Worm (Caenorhabditis elegans) whole organism, dauer: ENCODE data around the gene eelo-2.

Experiments
- unc-62 ChIP-seq: sonication (generic microtip); optimal IDR thresholded peaks from 2 replicates; lab custom pipeline; 2017; ENCODE audit warnings: missing biosample characterization, missing genetic modification reagents, missing genetic modification characterization

eelo-2 gene

DNA sequence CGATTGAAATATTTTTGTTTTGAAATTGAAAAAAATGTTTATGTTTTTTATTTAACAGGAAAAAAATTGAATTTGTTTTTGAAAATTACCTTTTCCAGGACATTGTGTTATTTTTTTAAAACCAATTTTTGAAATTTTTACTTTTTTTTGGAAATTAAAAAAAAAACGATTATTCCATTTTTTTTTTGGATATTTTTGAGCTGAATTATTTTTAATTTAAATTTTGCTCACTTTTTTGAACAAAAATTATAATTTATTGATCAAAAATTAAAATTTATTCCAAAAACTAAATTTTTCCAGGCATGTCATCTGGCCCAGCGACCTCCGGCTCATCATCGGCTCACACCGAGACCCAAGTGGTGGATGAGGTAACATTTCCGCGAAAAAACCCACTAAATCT, 5.1 kb downstream of the eelo-2 start, which contains the start of gene gtf-2E1:
gtf-2E1 (plus strand) TSS at position 301 of the 400 bp plus-strand sequence.
- no peak for TF ChIP-seq unc-62 (GFP tag; lab: Kevin White, UChicago)

DNA sequence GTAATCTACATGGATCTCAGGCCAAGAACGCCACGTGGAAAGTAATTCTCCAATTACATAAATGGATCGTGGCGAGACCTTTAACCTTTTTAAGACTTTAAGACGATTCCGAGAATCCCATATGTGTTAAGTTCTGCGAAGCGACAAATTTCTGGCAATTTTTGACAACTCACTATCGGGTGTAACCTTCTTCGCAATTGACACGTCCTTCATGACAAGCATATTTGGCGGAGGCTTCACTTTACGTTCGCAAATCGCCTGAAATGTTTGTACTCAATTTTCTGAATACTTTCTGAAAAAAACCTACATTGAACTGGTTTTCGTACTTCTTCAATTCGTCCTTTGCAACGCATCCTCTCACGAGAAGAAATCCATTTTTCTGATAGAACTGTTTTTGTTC, 8.9 kb downstream of the eelo-2 start:
- TF ChIP-seq unc-62 (GFP tag; lab: Kevin White, UChicago) = no peak

DNA sequence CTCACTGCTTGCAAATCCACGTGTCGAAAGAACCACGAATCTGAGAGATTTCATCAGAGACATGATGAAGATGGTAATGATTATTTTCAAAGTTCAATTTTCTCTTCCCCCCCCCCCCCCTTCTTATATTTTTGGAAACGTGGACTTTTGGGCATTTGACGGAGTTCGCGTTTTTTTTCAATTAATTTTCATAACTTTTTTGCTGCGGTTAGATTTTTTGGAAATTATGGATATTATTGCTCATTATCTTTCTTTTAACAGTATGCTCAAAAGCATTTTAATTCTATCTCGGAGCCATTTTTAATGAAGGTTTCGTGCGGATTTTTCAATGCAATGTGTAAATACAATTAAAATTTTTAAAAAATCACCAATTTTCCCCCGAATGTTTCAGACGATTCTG, 9.4 kb downstream of the eelo-2 start, which contains the start of gene phyh-1:
phyh-1 (minus strand) TSS at position 101 of the 400 bp plus-strand sequence.
- TF ChIP-seq unc-62 (GFP tag; lab: Kevin White, UChicago) = no peak

DNA sequence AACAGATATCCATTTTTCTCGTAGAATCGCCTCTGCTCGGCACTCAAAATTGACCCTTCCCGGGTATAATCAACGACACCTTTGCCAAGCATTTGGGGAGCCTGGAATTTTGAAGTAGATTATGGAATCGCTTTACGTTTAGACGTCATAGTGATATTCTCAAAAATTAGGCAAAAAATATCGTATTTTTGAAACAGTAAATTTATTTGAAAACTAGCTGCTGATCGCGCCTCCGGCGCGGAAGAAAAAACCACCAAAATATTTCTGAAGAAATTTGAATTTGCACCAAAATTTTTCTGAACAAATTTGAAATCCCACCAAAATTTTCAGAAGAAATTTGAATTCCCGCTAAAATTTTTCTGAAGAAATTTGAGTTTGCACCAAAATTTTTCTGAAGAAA, 12.5 kb downstream of the eelo-2 start, which contains the start of gene ZK550.6:
ZK550.6 (minus strand) TSS at position 101 of the 400 bp plus-strand sequence.
- TF ChIP-seq unc-62 (GFP tag; lab: Kevin White, UChicago) = no peak

DNA sequence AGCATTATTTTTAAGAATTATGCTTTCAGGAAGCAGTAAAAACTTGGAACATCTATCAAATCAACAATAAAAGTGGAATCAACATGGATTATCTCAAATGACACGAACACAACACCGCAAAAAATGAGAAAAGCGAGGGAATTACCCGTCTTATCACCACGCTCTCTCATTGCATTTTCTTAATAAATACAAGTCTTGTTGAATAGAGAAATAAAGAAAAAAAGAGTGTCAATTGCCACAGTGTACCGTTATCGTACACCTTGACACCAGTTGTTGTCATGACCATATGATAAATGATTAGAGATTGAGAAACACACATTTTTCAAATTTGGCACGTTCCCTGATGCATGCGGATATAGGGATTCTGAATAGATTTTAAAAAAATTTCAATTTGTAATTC, 13.8 kb downstream of the eelo-2 start:
- TF ChIP-seq unc-62 (GFP tag; lab: Kevin White, UChicago) = no peak

DNA sequence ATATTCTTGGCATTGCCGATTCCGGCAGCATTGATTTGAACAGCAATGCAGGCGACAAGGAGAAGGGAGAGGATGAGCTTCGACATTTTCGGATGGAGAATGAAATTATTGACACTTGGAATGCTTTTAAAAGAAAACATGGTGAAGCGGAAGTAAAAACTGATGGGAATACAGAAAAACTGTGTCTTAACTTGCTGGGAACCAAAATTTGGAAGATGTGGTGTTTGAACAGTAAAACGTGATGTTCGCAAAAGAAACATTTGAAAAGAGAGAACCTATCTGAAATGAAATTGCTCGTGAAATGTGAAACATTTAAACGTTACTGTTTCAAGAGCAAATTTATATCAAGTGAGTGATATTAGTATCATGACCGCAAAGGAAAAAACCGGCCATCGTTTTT, 14.8 kb downstream of the eelo-2 start, which contains the start of gene F26D10.13:
F26D10.13 (minus strand) TSS at position 101 of the 400 bp plus-strand sequence.
- no peak for TF ChIP-seq unc-62 (GFP tag; lab: Kevin White, UChicago)

DNA sequence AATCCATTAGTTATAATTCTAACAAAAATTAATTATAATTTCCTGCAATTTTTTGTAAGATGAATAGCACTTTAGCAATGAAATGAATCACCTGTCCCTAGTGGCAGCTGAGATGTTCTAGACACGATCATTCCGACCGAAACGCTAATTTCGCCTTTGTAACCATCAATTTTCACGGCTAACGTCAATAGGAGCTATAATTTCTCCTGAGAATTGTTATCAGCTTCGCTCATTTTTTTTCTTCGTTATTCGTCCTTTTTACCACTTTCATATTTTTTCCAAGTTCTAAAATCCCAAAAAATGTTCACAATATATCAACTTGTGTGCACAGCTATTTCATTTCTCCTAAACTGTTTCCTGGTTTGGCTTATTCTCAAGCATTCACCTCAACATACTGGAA, 15.3 kb downstream of the eelo-2 start, which contains the start of gene str-187:
str-187 (plus strand) TSS at position 301 of the 400 bp plus-strand sequence.
- no peak for TF ChIP-seq unc-62 (GFP tag; lab: Kevin White, UChicago)

DNA sequence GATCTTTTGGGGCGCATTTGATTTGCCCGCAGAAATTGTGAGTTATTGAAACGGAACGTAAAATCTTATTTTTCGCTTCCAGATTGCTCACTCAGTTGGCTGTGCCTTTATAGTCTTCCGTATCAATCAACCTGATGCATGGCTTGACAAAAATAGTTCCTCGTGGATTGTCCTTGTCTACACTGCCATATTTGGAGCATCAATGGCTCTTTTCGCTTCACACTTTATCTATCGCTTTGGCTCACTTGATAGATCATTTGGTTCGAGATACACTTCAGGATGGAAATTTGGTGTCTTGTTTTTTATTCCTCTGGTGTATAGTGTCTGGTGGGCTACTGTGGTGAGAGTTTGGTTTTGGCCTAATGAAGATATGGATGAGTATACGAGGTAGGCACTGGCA, 15.8 kb downstream of the eelo-2 start:
- no peak for TF ChIP-seq unc-62 (GFP tag; lab: Kevin White, UChicago)

DNA sequence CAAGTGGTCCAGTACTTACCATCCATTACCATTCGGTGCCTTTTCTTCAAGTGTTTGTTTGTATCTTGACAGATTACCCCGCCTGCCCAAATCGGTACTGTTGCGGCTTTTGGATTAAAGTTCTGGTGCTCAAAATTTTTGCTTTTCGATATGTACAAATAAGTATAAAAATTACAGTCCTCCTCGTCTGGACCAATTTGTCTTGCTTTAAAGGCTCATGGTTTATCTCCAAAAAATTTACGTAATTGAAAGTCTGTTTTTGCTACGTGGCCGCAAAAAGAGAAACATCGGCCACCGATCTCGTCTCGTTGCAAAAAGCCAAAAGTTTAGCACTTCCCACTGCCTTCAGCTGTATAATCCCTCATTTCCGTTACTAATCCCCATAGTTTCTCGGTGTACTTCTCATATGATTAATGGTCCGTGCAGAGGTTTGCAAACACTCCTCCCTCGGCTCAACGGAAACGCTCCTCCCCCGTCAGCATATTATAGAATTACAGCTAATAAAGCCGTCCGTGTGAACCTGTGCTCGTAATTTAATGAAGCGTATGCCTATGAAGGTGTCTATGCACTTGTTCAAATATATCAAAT, 17.5 kb downstream of the eelo-2 start:
- TF ChIP-seq unc-62 (GFP tag; lab: Kevin White, UChicago) = no peak

DNA sequence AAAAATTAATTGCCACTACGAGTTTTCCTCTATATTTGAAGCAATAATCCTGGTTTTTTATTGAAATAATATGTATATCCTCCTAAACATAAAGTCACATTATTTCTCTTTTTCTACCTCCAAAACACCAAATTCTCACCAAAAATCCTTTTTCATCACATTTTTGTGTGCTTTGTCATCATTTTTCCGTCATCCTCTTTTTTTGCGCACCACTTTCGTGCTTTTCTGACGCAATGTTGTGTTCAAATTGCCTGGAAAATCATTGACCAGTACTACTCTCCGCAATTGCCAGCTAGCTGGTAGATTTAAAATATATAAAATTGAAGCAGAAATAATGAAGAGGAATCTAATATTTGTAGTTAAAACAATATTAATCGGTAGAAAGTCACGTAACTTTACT, 18.1 kb downstream of the eelo-2 start:
- no peak for TF ChIP-seq unc-62 (GFP tag; lab: Kevin White, UChicago)

DNA sequence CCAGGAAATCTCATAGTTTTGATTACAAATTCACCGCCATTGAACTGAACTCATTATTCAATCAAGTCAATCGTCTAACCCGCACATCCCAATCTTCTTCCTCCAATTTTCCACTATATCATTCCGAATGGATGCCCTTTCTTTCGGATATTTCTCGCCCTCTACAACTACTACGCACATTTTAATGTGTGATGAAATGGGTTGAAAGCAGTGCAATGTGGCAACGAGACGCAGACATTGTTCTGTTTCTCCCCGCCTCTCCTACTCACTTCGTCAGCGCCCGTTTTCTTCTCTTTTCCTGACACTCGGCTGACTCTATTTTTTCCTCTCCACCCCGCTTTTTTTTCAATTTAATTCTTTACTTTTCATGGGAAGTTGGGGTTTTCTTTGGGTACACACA, 18.7 kb downstream of the eelo-2 start:
- TF ChIP-seq unc-62 (GFP tag; lab: Kevin White, UChicago) = no peak

DNA sequence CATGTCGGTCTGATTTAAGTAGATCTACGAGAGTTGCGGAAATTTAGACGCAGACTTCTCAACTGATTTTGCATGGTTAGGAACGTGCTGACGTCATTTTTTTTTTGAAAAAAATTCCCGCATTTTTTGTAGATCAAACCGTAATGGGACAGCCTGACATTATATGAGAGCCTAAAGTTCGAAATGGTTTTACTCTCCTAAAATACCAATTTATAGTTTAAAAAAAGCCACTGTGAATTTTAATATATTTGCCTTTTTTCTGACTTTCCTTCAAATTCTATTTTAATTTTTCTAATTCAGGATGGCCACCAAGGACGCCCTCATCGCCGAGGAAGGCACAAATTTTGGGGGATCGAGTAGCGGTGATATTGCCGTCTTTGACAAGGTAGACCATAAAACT, 19.1 kb downstream of the eelo-2 start, which contains the start of gene atgp-1:
atgp-1 (plus strand) TSS at position 301 of the 400 bp plus-strand sequence.
- no peak for TF ChIP-seq unc-62 (GFP tag; lab: Kevin White, UChicago)

DNA sequence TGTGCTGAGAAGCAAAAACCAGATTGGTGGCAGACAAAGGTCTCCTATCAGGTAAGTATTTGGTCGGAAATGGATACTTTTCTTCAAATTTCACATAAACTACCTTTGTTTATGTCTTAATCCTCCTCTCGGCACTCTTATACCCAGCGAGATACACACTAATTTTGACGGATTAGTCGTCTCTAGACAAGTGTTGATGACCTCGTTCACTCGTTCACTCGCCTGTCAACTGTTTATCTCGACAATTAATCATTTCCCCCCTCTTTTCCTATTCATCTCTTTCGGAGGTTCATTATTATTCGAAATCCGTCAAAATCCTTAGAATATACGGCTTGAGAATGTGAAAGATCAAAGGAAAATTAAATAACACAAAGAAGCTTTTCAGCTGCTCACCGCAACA, 19.8 kb downstream of the eelo-2 start:
- no peak for TF ChIP-seq unc-62 (GFP tag; lab: Kevin White, UChicago)

DNA sequence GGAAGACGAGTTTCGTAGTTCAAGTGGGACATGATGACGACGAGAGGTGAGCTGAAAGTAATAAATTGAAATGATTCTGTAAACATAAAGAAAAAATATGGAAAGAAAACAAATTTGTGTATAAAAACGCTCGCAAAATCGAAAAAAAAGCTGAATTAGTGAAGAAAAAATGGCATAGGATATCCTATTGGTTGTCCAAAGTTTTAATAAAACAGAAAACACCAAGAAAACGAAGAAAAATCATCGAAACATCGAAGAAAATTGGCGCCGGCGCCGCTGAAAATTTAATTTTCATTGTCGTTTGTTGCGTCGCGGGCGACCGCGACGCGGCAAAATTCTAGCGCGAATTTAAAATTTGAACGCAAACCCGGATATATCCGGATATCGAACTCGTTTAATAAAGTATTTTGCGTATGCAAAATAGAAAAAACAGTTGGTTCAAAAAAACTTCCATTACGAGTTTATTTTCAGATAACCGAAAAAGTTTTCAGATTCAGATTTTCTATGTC, 23.7 kb downstream of the eelo-2 start, which contains the start of gene gln-5:
gln-5 (minus strand) TSS at position 51 of the 509 bp plus-strand sequence.
- TF ChIP-seq unc-62 (GFP tag; lab: Kevin White, UChicago) = no peak

DNA sequence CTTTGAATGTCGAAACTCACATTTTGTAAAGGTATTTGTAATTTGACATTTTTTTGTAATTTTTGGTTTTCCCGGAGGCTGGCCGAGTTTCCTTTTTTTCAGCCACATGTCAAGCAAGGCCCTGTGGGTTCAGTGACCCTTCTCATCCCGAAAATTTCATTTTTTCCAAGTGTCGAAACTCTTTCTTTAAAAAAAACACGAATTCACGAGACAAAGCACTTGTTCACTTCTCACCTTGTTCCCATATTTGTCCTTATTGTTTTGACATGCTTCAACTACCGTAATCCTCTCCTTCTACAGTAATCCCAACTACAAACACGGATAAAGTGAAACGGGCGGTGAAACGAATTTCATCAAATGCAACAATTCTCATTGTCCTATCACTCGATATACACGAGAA, 25.4 kb downstream of the eelo-2 start, which contains the start of gene lhfp-4:
lhfp-4 (plus strand) TSS at position 301 of the 400 bp plus-strand sequence.
- no peak for TF ChIP-seq unc-62 (GFP tag; lab: Kevin White, UChicago)

DNA sequence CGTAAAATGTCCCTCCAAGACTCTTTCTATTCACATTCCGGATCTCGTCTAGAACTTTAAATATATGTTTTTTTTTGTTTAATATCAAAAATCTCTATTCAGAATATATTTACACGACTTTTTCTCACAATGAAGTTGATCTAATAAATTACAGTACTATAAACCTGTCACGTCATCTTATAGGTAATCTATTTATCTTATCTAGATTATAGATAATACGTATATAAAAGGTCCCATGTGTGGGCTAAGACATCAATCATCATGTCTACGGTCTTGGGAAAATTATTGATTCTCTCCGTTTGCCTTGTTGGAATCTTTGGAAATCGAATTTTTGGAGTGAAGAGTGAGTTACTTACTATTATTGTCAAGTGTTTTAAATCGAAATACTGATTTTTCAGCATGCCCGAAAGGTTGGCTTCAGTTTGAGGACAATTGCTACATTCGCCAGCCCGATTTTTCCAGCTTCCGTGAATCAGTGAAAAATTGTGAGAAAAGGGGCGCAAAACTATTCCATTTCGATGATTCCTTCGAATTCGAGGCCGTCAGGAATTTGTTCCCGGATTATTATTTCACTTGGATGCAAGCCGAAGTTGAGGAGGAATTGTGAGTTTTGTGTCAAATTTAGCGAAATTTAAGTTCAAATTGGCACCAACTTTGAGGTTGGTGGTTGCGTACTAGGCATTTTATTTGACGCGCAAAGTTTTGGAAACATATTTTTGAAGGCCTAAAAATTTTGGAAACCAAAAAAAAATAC, 27.0 kb downstream of the eelo-2 start, which contains the start of gene clec-196:
clec-196 (plus strand) TSS at position 252 of the 754 bp plus-strand sequence.
- no peak for TF ChIP-seq unc-62 (GFP tag; lab: Kevin White, UChicago)
